Fruit fly (Drosophila melanogaster) whole organism, embryonic: ENCODE data around the gene kay.
A peak's percentile ranks its signal among the peaks of the same experiment; 100 is the strongest.

ENCODE experiments used
- ATbp ChIP-seq: fragments of 200-800 bp; sonication (Bioruptor generic); optimal IDR thresholded peaks from 2 replicates; lab custom pipeline; 2017; ENCODE audit warnings: missing biosample characterization, mild to moderate bottlenecking, missing genetic modification characterization, missing genetic modification reagents
- Abd-B ChIP-seq: fragments of 200-800 bp; sonication (Bioruptor generic); optimal IDR thresholded peaks from 2 replicates; lab custom pipeline; 2018; ENCODE audit warnings: missing biosample characterization, mild to moderate bottlenecking, missing genetic modification characterization, moderate library complexity
- Adf1 ChIP-seq: fragments of 200-800 bp; sonication (Bioruptor generic); IDR thresholded peaks from 2 replicates; pipeline ENCODE4 v1.3.6; 2022; ENCODE audit warnings: missing biosample characterization, missing genetic modification characterization
- CG11504 ChIP-seq: fragments of 200-800 bp; sonication (Bioruptor generic); optimal IDR thresholded peaks from 3 replicates; lab custom pipeline; 2019; ENCODE audit warnings: missing biosample characterization, mild to moderate bottlenecking, missing genetic modification characterization, moderate library complexity
- CG12769 ChIP-seq: fragments of 200-800 bp; sonication (Bioruptor generic); optimal IDR thresholded peaks from 2 replicates; lab custom pipeline; 2019; ENCODE audit warnings: missing biosample characterization, mild to moderate bottlenecking, missing genetic modification characterization, moderate library complexity
- CG14965 ChIP-seq: fragments of 200-800 bp; sonication (Bioruptor generic); optimal IDR thresholded peaks from 2 replicates; lab custom pipeline; 2016; ENCODE audit warnings: missing biosample characterization, missing genetic modification characterization, borderline replicate concordance
- CG17361 ChIP-seq: fragments of 200-800 bp; sonication (Bioruptor generic); IDR thresholded peaks from 3 replicates; pipeline ENCODE4 v1.3.6; 2022; ENCODE audit warnings: missing biosample characterization, missing genetic modification characterization
- CG17612 ChIP-seq: fragments of 200-800 bp; sonication (Bioruptor generic); IDR thresholded peaks from 2 replicates; pipeline ENCODE4 v1.3.6; 2022; ENCODE audit warnings: missing biosample characterization, missing genetic modification characterization
- CG18262 ChIP-seq: fragments of 200-800 bp; optimal IDR thresholded peaks from 3 replicates; lab custom pipeline; 2019; ENCODE audit warnings: missing biosample characterization, mild to moderate bottlenecking, missing genetic modification characterization, moderate library complexity
- CG32772 ChIP-seq: fragments of 200-800 bp; sonication (Bioruptor generic); IDR thresholded peaks from 2 replicates; pipeline ENCODE4 v1.3.6; 2022; ENCODE audit warnings: missing biosample characterization, missing genetic modification characterization
- CG3281 ChIP-seq: fragments of 200-800 bp; sonication (Bioruptor generic); optimal IDR thresholded peaks from 3 replicates; lab custom pipeline; 2017; ENCODE audit warnings: missing biosample characterization, mild to moderate bottlenecking, missing genetic modification characterization
- CG4854 ChIP-seq: fragments of 200-800 bp; sonication (Bioruptor generic); optimal IDR thresholded peaks from 2 replicates; lab custom pipeline; 2016; ENCODE audit warnings: missing biosample characterization, missing genetic modification characterization, inconsistent platforms
- CG7357 ChIP-seq: fragments of 200-800 bp; sonication (Bioruptor generic); IDR thresholded peaks from 3 replicates; pipeline ENCODE4 v1.3.6; 2022; ENCODE audit warnings: missing biosample characterization, missing genetic modification characterization
- CG8281 ChIP-seq: fragments of 200-800 bp; sonication (Bioruptor generic); optimal IDR thresholded peaks from 2 replicates; lab custom pipeline; 2018; ENCODE audit warnings: missing biosample characterization, mild to moderate bottlenecking, missing genetic modification characterization, moderate library complexity
- CG9437 ChIP-seq: fragments of 200-800 bp; sonication (Bioruptor generic); optimal IDR thresholded peaks from 2 replicates; lab custom pipeline; 2018; ENCODE audit warnings: missing biosample characterization, mild to moderate bottlenecking, missing genetic modification characterization
- CG9876 ChIP-seq: fragments of 200-800 bp; sonication (Bioruptor generic); optimal IDR thresholded peaks from 2 replicates; lab custom pipeline; 2016; ENCODE audit warnings: missing biosample characterization, missing genetic modification characterization
- CHES-1-like ChIP-seq: fragments of 200-800 bp; sonication (Bioruptor generic); optimal IDR thresholded peaks from 2 replicates; lab custom pipeline; 2016; ENCODE audit warnings: missing biosample characterization, missing genetic modification characterization
- CkIIα-i1 ChIP-seq: fragments of 200-800 bp; sonication (Bioruptor generic); IDR thresholded peaks from 2 replicates; pipeline ENCODE4 v1.3.6; 2022; ENCODE audit warnings: missing biosample characterization, missing genetic modification characterization
- E2f2 ChIP-seq: fragments of 200-800 bp; sonication (Bioruptor generic); IDR thresholded peaks from 2 replicates; pipeline ENCODE4 v1.3.6; 2022; ENCODE audit warnings: missing biosample characterization, missing genetic modification characterization
- Ets65A ChIP-seq: fragments of 200-800 bp; sonication (Bioruptor generic); peaks from one replicate; lab custom pipeline; 2016; ENCODE audit warnings: missing biosample characterization, missing genetic modification characterization
- Fer3 ChIP-seq: fragments of 200-800 bp; sonication (Bioruptor generic); optimal IDR thresholded peaks from 2 replicates; lab custom pipeline; 2018; ENCODE audit warnings: missing biosample characterization, mild to moderate bottlenecking, missing genetic modification characterization, moderate library complexity
- Gsc ChIP-seq: fragments of 200-800 bp; sonication (Bioruptor generic); IDR thresholded peaks from 2 replicates; pipeline ENCODE4 v1.3.6; 2022; ENCODE audit warnings: missing biosample characterization, missing genetic modification characterization
- HLH3B ChIP-seq: fragments of 200-800 bp; sonication (Bioruptor generic); IDR thresholded peaks from 2 replicates; pipeline ENCODE4 v1.3.6; 2022; ENCODE audit warnings: missing biosample characterization, missing genetic modification characterization
- Hand ChIP-seq: fragments of 200-800 bp; sonication (Bioruptor generic); optimal IDR thresholded peaks from 2 replicates; lab custom pipeline; 2017; ENCODE audit warnings: mild to moderate bottlenecking, missing biosample characterization, missing genetic modification reagents, missing genetic modification characterization
- Hr3 ChIP-seq: fragments of 200-800 bp; sonication (Bioruptor generic); optimal IDR thresholded peaks from 3 replicates; lab custom pipeline; 2016; ENCODE audit warnings: missing biosample characterization, missing genetic modification characterization
- Hr78 ChIP-seq, 2 experiments: fragments of 200-800 bp in 1 of 2; fragments of >200 bp in 1 of 2; sonication (Bioruptor generic) in 1 of 2; optimal IDR thresholded peaks; 2 replicates each; lab custom pipeline; 2017 to 2019; ENCODE audit warnings: missing biosample characterization in 2 of 2, missing genetic modification characterization in 2 of 2, mild to moderate bottlenecking in 1 of 2, moderate library complexity in 1 of 2
- Lpt ChIP-seq: fragments of >200 bp; optimal IDR thresholded peaks from 2 replicates; lab custom pipeline; 2018; ENCODE audit warnings: missing biosample characterization, missing genetic modification characterization
- NfI ChIP-seq: fragments of 200-800 bp; sonication (Bioruptor generic); optimal IDR thresholded peaks from 3 replicates; lab custom pipeline; 2018; ENCODE audit warnings: missing biosample characterization, mild to moderate bottlenecking, missing genetic modification characterization, moderate library complexity
- Ptx1 ChIP-seq: fragments of 200-800 bp; sonication (Bioruptor generic); IDR thresholded peaks from 2 replicates; pipeline ENCODE4 v1.3.6; 2022; ENCODE audit warnings: missing biosample characterization, missing genetic modification characterization
- abd-A ChIP-seq: fragments of 200-800 bp; sonication (Bioruptor generic); optimal IDR thresholded peaks from 3 replicates; lab custom pipeline; 2019; ENCODE audit warnings: missing biosample characterization, mild to moderate bottlenecking, missing genetic modification characterization, moderate library complexity
- ac ChIP-seq: fragments of 200-800 bp; sonication (Bioruptor generic); optimal IDR thresholded peaks from 3 replicates; lab custom pipeline; 2017; ENCODE audit warnings: missing biosample characterization, mild to moderate bottlenecking, missing genetic modification characterization
- ap ChIP-seq: fragments of 200-800 bp; sonication (Bioruptor generic); IDR thresholded peaks from 2 replicates; pipeline ENCODE4 v1.3.6; 2022; ENCODE audit warnings: missing biosample characterization, missing genetic modification characterization
- bbx ChIP-seq: fragments of 200-800 bp; sonication (Bioruptor generic); IDR thresholded peaks from 2 replicates; pipeline ENCODE4 v1.3.6; 2022; ENCODE audit warnings: missing biosample characterization, missing genetic modification characterization; ENCODE audit not compliant: partially characterized antibody
- br ChIP-seq: fragments of >200 bp; optimal IDR thresholded peaks from 2 replicates; lab custom pipeline; 2017
- cas ChIP-seq: fragments of 200-800 bp; sonication (Bioruptor generic); IDR thresholded peaks from 2 replicates; pipeline ENCODE4 v1.3.6; 2022; ENCODE audit warnings: missing biosample characterization, missing genetic modification characterization
- chm ChIP-seq: fragments of 200-800 bp; sonication (Bioruptor generic); IDR thresholded peaks from 2 replicates; pipeline ENCODE4 v1.3.6; 2022; ENCODE audit warnings: missing biosample characterization, missing genetic modification characterization
- corto ChIP-seq: fragments of 200-800 bp; sonication (Bioruptor generic); optimal IDR thresholded peaks from 2 replicates; lab custom pipeline; 2016; ENCODE audit warnings: missing biosample characterization, mild to moderate bottlenecking, missing genetic modification characterization, moderate library complexity
- dmrt11E ChIP-seq: fragments of 200-800 bp; sonication (Bioruptor generic); optimal IDR thresholded peaks from 3 replicates; lab custom pipeline; 2018; ENCODE audit warnings: missing biosample characterization, mild to moderate bottlenecking, missing genetic modification characterization, moderate library complexity
- en ChIP-seq: fragments of 200-800 bp; sonication (Bioruptor generic); optimal IDR thresholded peaks from 2 replicates; lab custom pipeline; 2016; ENCODE audit warnings: missing biosample characterization, missing genetic modification characterization
- hbn ChIP-seq: fragments of 200-800 bp; sonication (Bioruptor generic); IDR thresholded peaks from 2 replicates; pipeline ENCODE4 v1.3.6; 2022; ENCODE audit warnings: missing biosample characterization, missing genetic modification characterization; ENCODE audit not compliant: partially characterized antibody
- her ChIP-seq: fragments of 200-800 bp; sonication (Bioruptor generic); optimal IDR thresholded peaks from 2 replicates; lab custom pipeline; 2016; ENCODE audit warnings: missing biosample characterization, missing genetic modification characterization
- jigr1 ChIP-seq: fragments of 200-800 bp; sonication (Bioruptor generic); IDR thresholded peaks from 3 replicates; pipeline ENCODE4 v1.3.6; 2022; ENCODE audit warnings: missing biosample characterization, missing genetic modification characterization
- knrl ChIP-seq: fragments of 200-800 bp; sonication (Bioruptor generic); IDR thresholded peaks from 3 replicates; pipeline ENCODE4 v1.3.6; 2022; ENCODE audit warnings: missing biosample characterization, missing genetic modification characterization; ENCODE audit not compliant: partially characterized antibody
- org-1 ChIP-seq: fragments of 200-800 bp; sonication (Bioruptor generic); optimal IDR thresholded peaks from 2 replicates; lab custom pipeline; 2017; ENCODE audit warnings: missing biosample characterization, missing genetic modification characterization
- pros ChIP-seq: fragments of 200-800 bp; sonication (Bioruptor generic); optimal IDR thresholded peaks from 3 replicates; lab custom pipeline; 2019; ENCODE audit warnings: missing biosample characterization, mild to moderate bottlenecking, missing genetic modification characterization, moderate library complexity
- psq ChIP-seq: fragments of 200-800 bp; sonication (Bioruptor generic); optimal IDR thresholded peaks from 2 replicates; lab custom pipeline; 2017; ENCODE audit warnings: missing biosample characterization, missing genetic modification characterization
- stc ChIP-seq: fragments of 200-800 bp; sonication (Bioruptor generic); IDR thresholded peaks from 2 replicates; pipeline ENCODE4 v1.3.6; 2022; ENCODE audit warnings: missing biosample characterization, missing genetic modification characterization
- tap ChIP-seq: fragments of 200-800 bp; optimal IDR thresholded peaks from 3 replicates; lab custom pipeline; 2019; ENCODE audit warnings: missing biosample characterization, mild to moderate bottlenecking, missing genetic modification characterization, moderate library complexity
- toy ChIP-seq: fragments of 200-800 bp; sonication (Bioruptor generic); IDR thresholded peaks from 2 replicates; pipeline ENCODE4 v1.3.6; 2022; ENCODE audit warnings: missing biosample characterization, missing genetic modification characterization
- ttk ChIP-seq: fragments of 200-800 bp; sonication (Bioruptor generic); IDR thresholded peaks from 2 replicates; pipeline ENCODE4 v2.1.2; 2022; ENCODE audit warnings: missing biosample characterization, missing genetic modification characterization
- tup ChIP-seq: fragments of 200-800 bp; sonication (Bioruptor generic); optimal IDR thresholded peaks from 2 replicates; lab custom pipeline; 2016; ENCODE audit warnings: missing biosample characterization, mild to moderate bottlenecking, missing genetic modification characterization, moderate library complexity
- zf30C ChIP-seq: fragments of 200-800 bp; sonication (Bioruptor generic); optimal IDR thresholded peaks from 3 replicates; lab custom pipeline; 2018; ENCODE audit warnings: missing biosample characterization, mild to moderate bottlenecking, missing genetic modification characterization

Gene kay

dm6 chr3R:29763154-29763553 lies 2.6 kb upstream of the kay start (continued):
- TF ChIP-seq Hr3 (GFP tag; lab: Kevin White, UChicago) = peak; percentile 6
- TF ChIP-seq CG3281 (GFP tag; lab: Kevin White, UChicago) = no peak
- TF ChIP-seq Hr78 (GFP tag; optimal IDR thresholded peaks at IDR 0.05; lab: Kevin White, UChicago) = no peak
- no peak for TF ChIP-seq ac
- TF ChIP-seq dmrt11E (tag; lab: Kevin White, UChicago) = peak; percentile 34
- TF ChIP-seq her (GFP tag; lab: Kevin White, UChicago) = no peak
- no peak for TF ChIP-seq CG9876 (GFP tag; lab: Kevin White, UChicago)
- TF ChIP-seq Adf1 (GFP tag; lab: Robert Waterston, UW) = no peak
- no peak for TF ChIP-seq knrl (GFP tag; lab: Robert Waterston, UW)
- TF ChIP-seq ap = no peak; the same call in 1 of the 2 replicates
- no peak for TF ChIP-seq CG12769
- no peak for TF ChIP-seq CG8281 (tag; lab: Kevin White, UChicago)
- no peak for TF ChIP-seq CG14965 (GFP tag; lab: Kevin White, UChicago)
- no peak for TF ChIP-seq jigr1
- TF ChIP-seq en (GFP tag; lab: Kevin White, UChicago) = no peak
- TF ChIP-seq Ets65A (GFP tag; lab: Kevin White, UChicago) = peak; percentile 1
- 0 out of 2 replicates have a peak, but pooled peaks have one; percentile 10 for TF ChIP-seq E2f2 (GFP tag; lab: Robert Waterston, UW)
- no peak for TF ChIP-seq br (lab: Kevin White, UChicago)
- TF ChIP-seq corto (GFP tag; lab: Kevin White, UChicago) = peak; percentile 82
- peak; percentile 52; the same call in 1 of the 2 replicates for TF ChIP-seq Ptx1 (GFP tag; lab: Robert Waterston, UW)
- TF ChIP-seq CG32772 (GFP tag; lab: Robert Waterston, UW) = 0 out of 2 replicates have a peak, but pooled peaks have one; percentile 20
- TF ChIP-seq Fer3 (tag; lab: Kevin White, UChicago) = no peak
- TF ChIP-seq CG17612 (GFP tag; lab: Robert Waterston, UW) = no peak
- peak; percentile 26; the same call in 1 of the 2 replicates for TF ChIP-seq stc
- no peak for TF ChIP-seq Lpt (GFP tag; lab: Kevin White, UChicago)
- TF ChIP-seq cas (GFP tag; lab: Robert Waterston, UW) = no peak
- TF ChIP-seq hbn (GFP tag; lab: Robert Waterston, UW) = no peak
- no peak for TF ChIP-seq CkIIα-i1
- peak; percentile 16 for TF ChIP-seq NfI
- TF ChIP-seq psq = no peak
- TF ChIP-seq chm (GFP tag; lab: Robert Waterston, UW) = no peak
- TF ChIP-seq org-1 (GFP tag; lab: Kevin White, UChicago) = no peak
- TF ChIP-seq pros (GFP tag; lab: Kevin White, UChicago) = no peak
- no peak for TF ChIP-seq CG4854 (GFP tag; lab: Kevin White, UChicago)
- no peak for TF ChIP-seq CG7357 (GFP tag; lab: Robert Waterston, UW)
- no peak for TF ChIP-seq CG17361 (GFP tag; lab: Robert Waterston, UW)
- TF ChIP-seq ATbp = peak; percentile 15
- TF ChIP-seq zf30C (GFP tag; lab: Kevin White, UChicago) = no peak
- TF ChIP-seq CG9437 (GFP tag; lab: Kevin White, UChicago) = no peak
- no peak for TF ChIP-seq HLH3B (GFP tag; lab: Robert Waterston, UW)
- no peak for TF ChIP-seq toy (GFP tag; lab: Robert Waterston, UW)
- TF ChIP-seq abd-A (tag; lab: Kevin White, UChicago) = no peak
- no peak for TF ChIP-seq ttk (GFP tag; lab: Robert Waterston, UW)
- TF ChIP-seq tap (tag; lab: Kevin White, UChicago) = no peak
- TF ChIP-seq tup (GFP tag; lab: Kevin White, UChicago) = no peak
- TF ChIP-seq Abd-B (GFP tag; lab: Kevin White, UChicago) = no peak
- peak; percentile 7 for TF ChIP-seq CG18262 (tag; lab: Kevin White, UChicago)
- TF ChIP-seq Hand = no peak
- TF ChIP-seq CHES-1-like (GFP tag; lab: Kevin White, UChicago) = no peak
- TF ChIP-seq CG11504 (tag; lab: Kevin White, UChicago) = peak; percentile 52
- TF ChIP-seq bbx (GFP tag; lab: Robert Waterston, UW) = no peak
- no peak for TF ChIP-seq Gsc (GFP tag; lab: Robert Waterston, UW)
